Worm (Caenorhabditis elegans) whole organism, L4/young adult: Measurements from ENCODE around the gene nhr-140.

Experiments
- W03F9.2 ChIP-seq: fragments of 150-350 bp; optimal IDR thresholded peaks from 2 replicates; lab custom pipeline; 2014; ENCODE audit warnings: missing biosample characterization, missing genetic modification characterization
- dao-5 ChIP-seq: sonication (generic microtip); optimal IDR thresholded peaks from 2 replicates; lab custom pipeline; 2016; ENCODE audit warnings: missing genotype, missing genetic modification characterization, moderate library complexity, missing compliant biosample characterization
- him-1 ChIP-seq: sonication (generic microtip); optimal IDR thresholded peaks from 2 replicates; lab custom pipeline; 2016; ENCODE audit warnings: missing genotype, missing genetic modification reagents, missing genetic modification characterization, missing compliant biosample characterization

Gene nhr-140

ce11 chrV:6949770-6950169 lies 39.7 kb downstream of the nhr-140 start, which contains the start of gene Y57E12B.11:
TSS of gene Y57E12B.11 (minus strand) at chrV:6949870.
- TF ChIP-seq him-1 (tag; lab: Kevin White, UChicago) (no peak), W03F9.2 (tag; lab: Kevin White, UChicago) (no peak), dao-5 (tag; lab: Kevin White, UChicago) (no peak)

- no peak for TF ChIP-seq W03F9.2 (tag; lab: Kevin White, UChicago)
- TF ChIP-seq dao-5 (tag; lab: Kevin White, UChicago), result no peak
- TF ChIP-seq him-1 (tag; lab: Kevin White, UChicago), result no peak
These were observed 41.3 kb downstream of the nhr-140 start, which contains the start of gene Y57E12B.1 for ce11 chrV:6948225-6948624. TSS of gene Y57E12B.1 (plus strand) at chrV:6948525.

DNA sequence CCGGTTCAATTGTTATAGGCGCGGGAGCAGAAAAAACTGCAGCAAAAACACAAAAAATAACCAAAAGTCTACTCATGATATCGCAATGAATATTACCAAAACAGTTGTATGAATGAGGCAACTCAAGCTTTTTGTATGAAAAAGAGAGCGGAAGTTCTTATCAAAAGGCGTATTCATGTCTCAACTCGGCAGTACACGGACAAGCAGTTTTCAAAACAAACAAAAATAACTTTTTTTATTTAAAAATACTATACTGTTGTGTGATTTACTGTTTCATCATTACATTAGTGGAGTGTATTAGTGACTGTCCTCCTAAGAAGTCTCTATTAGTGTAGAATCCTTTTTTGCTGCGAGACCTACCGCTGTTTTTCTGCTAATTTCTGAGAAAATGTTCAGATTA lies 42.0 kb downstream of the nhr-140 start, which contains the start of gene Y57E12B.4:
Y57E12B.4 (minus strand) TSS at position 101 of the 400 bp plus-strand sequence.
- no peak for TF ChIP-seq W03F9.2 (tag; lab: Kevin White, UChicago)
